Fruit fly (Drosophila melanogaster) whole organism, embryonic: Measurements from ENCODE around the gene CG45676.

Experiments
- ATbp ChIP-seq: fragments of 200-800 bp; sonication (Bioruptor generic); optimal IDR thresholded peaks from 2 replicates; lab custom pipeline; 2017; ENCODE audit warnings: missing biosample characterization, mild to moderate bottlenecking, missing genetic modification characterization, missing genetic modification reagents
- Blimp-1 ChIP-seq: fragments of 200-800 bp; sonication (Bioruptor generic); optimal IDR thresholded peaks from 3 replicates; lab custom pipeline; 2018; ENCODE audit warnings: missing biosample characterization, missing genetic modification characterization, mild to moderate bottlenecking, moderate library complexity, missing genetic modification reagents
- CG10543 ChIP-seq: fragments of 200-800 bp; sonication (Bioruptor generic); optimal IDR thresholded peaks from 3 replicates; lab custom pipeline; 2017; ENCODE audit warnings: missing biosample characterization, mild to moderate bottlenecking, missing genetic modification characterization, moderate library complexity
- CG10979 ChIP-seq: fragments of 200-800 bp; sonication (Bioruptor generic); optimal IDR thresholded peaks from 2 replicates; lab custom pipeline; 2018; ENCODE audit warnings: missing biosample characterization, mild to moderate bottlenecking, missing genetic modification characterization, moderate library complexity
- CG11456 ChIP-seq: fragments of 200-800 bp; sonication (Bioruptor generic); IDR thresholded peaks from 3 replicates; pipeline ENCODE4 v1.3.6; 2022; ENCODE audit warnings: missing biosample characterization, missing genetic modification characterization
- CG12769 ChIP-seq: fragments of 200-800 bp; sonication (Bioruptor generic); optimal IDR thresholded peaks from 2 replicates; lab custom pipeline; 2019; ENCODE audit warnings: missing biosample characterization, mild to moderate bottlenecking, missing genetic modification characterization, moderate library complexity
- CG14710 ChIP-seq: fragments of 200-800 bp; sonication (Bioruptor generic); optimal IDR thresholded peaks from 3 replicates; lab custom pipeline; 2019; ENCODE audit warnings: missing biosample characterization, mild to moderate bottlenecking, missing genetic modification characterization, moderate library complexity
- CG2116 ChIP-seq: fragments of 200-800 bp; sonication (Bioruptor generic); optimal IDR thresholded peaks from 3 replicates; lab custom pipeline; 2018; ENCODE audit warnings: missing biosample characterization, mild to moderate bottlenecking, missing genetic modification characterization
- CG2678 ChIP-seq: fragments of 200-800 bp; sonication (Bioruptor generic); optimal IDR thresholded peaks from 3 replicates; lab custom pipeline; 2019; ENCODE audit warnings: missing biosample characterization, mild to moderate bottlenecking, missing genetic modification characterization, moderate library complexity
- CG31441 ChIP-seq: fragments of 200-800 bp; sonication (Bioruptor generic); IDR thresholded peaks from 2 replicates; pipeline ENCODE4 v1.3.6; 2022; ENCODE audit warnings: missing biosample characterization, missing genetic modification characterization
- CG43689 ChIP-seq: fragments of 200-800 bp; sonication (Bioruptor generic); IDR thresholded peaks from 2 replicates; pipeline ENCODE4 v1.3.6; 2022; ENCODE audit warnings: missing biosample characterization, missing genetic modification characterization
- CG5180 ChIP-seq: fragments of 200-800 bp; sonication (Bioruptor generic); optimal IDR thresholded peaks from 3 replicates; lab custom pipeline; 2017; ENCODE audit warnings: missing biosample characterization, missing genetic modification characterization, mild to moderate bottlenecking, moderate library complexity, missing genetic modification reagents
- CG8944 ChIP-seq: fragments of 200-800 bp; sonication (Bioruptor generic); optimal IDR thresholded peaks from 3 replicates; lab custom pipeline; 2016; ENCODE audit warnings: missing biosample characterization, missing genetic modification characterization
- CG9876 ChIP-seq: fragments of 200-800 bp; sonication (Bioruptor generic); optimal IDR thresholded peaks from 2 replicates; lab custom pipeline; 2016; ENCODE audit warnings: missing biosample characterization, missing genetic modification characterization
- Hr78 ChIP-seq, 2 experiments: fragments of 200-800 bp in 1 of 2; fragments of >200 bp in 1 of 2; sonication (Bioruptor generic) in 1 of 2; optimal IDR thresholded peaks; 2 replicates each; lab custom pipeline; 2017 to 2019; ENCODE audit warnings: missing biosample characterization in 2 of 2, missing genetic modification characterization in 2 of 2, mild to moderate bottlenecking in 1 of 2, moderate library complexity in 1 of 2
- Jarid2 ChIP-seq: fragments of 200-800 bp; sonication (Bioruptor generic); optimal IDR thresholded peaks from 3 replicates; lab custom pipeline; 2017; ENCODE audit warnings: mild to moderate bottlenecking, missing biosample characterization, missing genetic modification reagents, missing genetic modification characterization
- MTF-1 ChIP-seq: fragments of 200-800 bp; sonication (Bioruptor generic); optimal IDR thresholded peaks from 2 replicates; lab custom pipeline; 2018; ENCODE audit warnings: missing biosample characterization, mild to moderate bottlenecking, missing genetic modification characterization, borderline replicate concordance
- Nf-YB ChIP-seq: fragments of 200-800 bp; sonication (Bioruptor generic); optimal IDR thresholded peaks from 3 replicates; lab custom pipeline; 2019; ENCODE audit warnings: missing biosample characterization, mild to moderate bottlenecking, missing genetic modification characterization, moderate library complexity
- Oaz ChIP-seq: fragments of 200-800 bp; sonication (Bioruptor generic); IDR thresholded peaks from 2 replicates; pipeline ENCODE4 v1.3.6; 2022; ENCODE audit warnings: missing biosample characterization, missing genetic modification characterization
- Pdp1 ChIP-seq, 2 experiments: fragments of 200-800 bp; sonication (Bioruptor generic); optimal IDR thresholded peaks; 3 replicates each; lab custom pipeline; 2016; ENCODE audit warnings: missing biosample characterization in 2 of 2, missing genetic modification characterization in 2 of 2, mild to moderate bottlenecking in 1 of 2, moderate library complexity in 1 of 2
- Side ChIP-seq: fragments of 200-800 bp; sonication (Bioruptor generic); optimal IDR thresholded peaks from 2 replicates; lab custom pipeline; 2016; ENCODE audit warnings: missing biosample characterization, missing genetic modification characterization
- Trl ChIP-seq, 3 experiments: fragments of >200 bp in 2 of 3; fragments of 200-800 bp in 1 of 3; sonication (Bioruptor generic) in 1 of 3; optimal IDR thresholded peaks; 2 replicates in 1 of 3; 3 replicates in 2 of 3; lab custom pipeline; 2016 to 2017; ENCODE audit warnings: missing biosample characterization in 1 of 3, missing genetic modification characterization in 1 of 3
- ab ChIP-seq: fragments of 200-800 bp; sonication (Bioruptor generic); optimal IDR thresholded peaks from 2 replicates; lab custom pipeline; 2016; ENCODE audit warnings: missing biosample characterization, missing genetic modification characterization
- crol ChIP-seq: fragments of 200-800 bp; sonication (Bioruptor generic); IDR thresholded peaks from 2 replicates; pipeline ENCODE4 v1.3.6; 2022; ENCODE audit warnings: missing biosample characterization, missing genetic modification characterization
- emc ChIP-seq: fragments of 200-800 bp; sonication (Bioruptor generic); optimal IDR thresholded peaks from 2 replicates; lab custom pipeline; 2016; ENCODE audit warnings: missing biosample characterization, missing genetic modification characterization
- fd64A ChIP-seq: fragments of 200-800 bp; sonication (Bioruptor generic); optimal IDR thresholded peaks from 3 replicates; lab custom pipeline; 2018; ENCODE audit warnings: missing biosample characterization, mild to moderate bottlenecking, missing genetic modification characterization
- fd96Cb ChIP-seq: fragments of 200-800 bp; sonication (Bioruptor generic); optimal IDR thresholded peaks from 2 replicates; lab custom pipeline; 2018; ENCODE audit warnings: missing biosample characterization, mild to moderate bottlenecking, missing genetic modification characterization, moderate library complexity
- ftz-f1 ChIP-seq: fragments of 200-800 bp; sonication (Bioruptor generic); optimal IDR thresholded peaks from 2 replicates; lab custom pipeline; 2016; ENCODE audit warnings: missing biosample characterization, missing genetic modification characterization
- knrl ChIP-seq: fragments of 200-800 bp; sonication (Bioruptor generic); IDR thresholded peaks from 3 replicates; pipeline ENCODE4 v1.3.6; 2022; ENCODE audit warnings: missing biosample characterization, missing genetic modification characterization; ENCODE audit not compliant: partially characterized antibody
- mam ChIP-seq: fragments of 200-800 bp; sonication (Bioruptor generic); optimal IDR thresholded peaks from 3 replicates; lab custom pipeline; 2016; ENCODE audit warnings: missing biosample characterization, missing genetic modification characterization
- nau ChIP-seq: fragments of 200-800 bp; sonication (Bioruptor generic); optimal IDR thresholded peaks from 3 replicates; lab custom pipeline; 2017; ENCODE audit warnings: missing biosample characterization, mild to moderate bottlenecking, missing genetic modification characterization, missing genetic modification reagents
- nom ChIP-seq: fragments of 200-800 bp; sonication (Bioruptor generic); optimal IDR thresholded peaks from 2 replicates; lab custom pipeline; 2017; ENCODE audit warnings: missing biosample characterization, missing genetic modification characterization, mild to moderate bottlenecking, moderate library complexity, missing genetic modification reagents
- peb ChIP-seq: fragments of 200-800 bp; sonication (Bioruptor generic); IDR thresholded peaks from 2 replicates; pipeline ENCODE4 v1.3.6; 2022; ENCODE audit warnings: missing biosample characterization, missing genetic modification characterization
- sd ChIP-seq: fragments of 200-800 bp; sonication (Bioruptor generic); optimal IDR thresholded peaks from 3 replicates; lab custom pipeline; 2018; ENCODE audit warnings: missing biosample characterization, mild to moderate bottlenecking, missing genetic modification characterization, moderate library complexity
- sna ChIP-seq: fragments of 200-800 bp; sonication (Bioruptor generic); IDR thresholded peaks from 2 replicates; pipeline ENCODE4 v1.3.6; 2022; ENCODE audit warnings: missing biosample characterization, missing genetic modification characterization; ENCODE audit not compliant: partially characterized antibody
- sr ChIP-seq: fragments of 200-800 bp; sonication (Bioruptor generic); IDR thresholded peaks from 3 replicates; pipeline ENCODE4 v1.3.6; 2022; ENCODE audit warnings: missing biosample characterization, missing genetic modification characterization
- ttk ChIP-seq: fragments of 200-800 bp; sonication (Bioruptor generic); IDR thresholded peaks from 2 replicates; pipeline ENCODE4 v2.1.2; 2022; ENCODE audit warnings: missing biosample characterization, missing genetic modification characterization
- vnd ChIP-seq: fragments of 200-800 bp; sonication (Bioruptor generic); IDR thresholded peaks from 3 replicates; pipeline ENCODE4 v1.3.6; 2022; ENCODE audit warnings: missing biosample characterization, missing genetic modification characterization; ENCODE audit not compliant: partially characterized antibody

The CG45676 gene

dm6 chr3R:11437528-11437927 is 18.8 kb downstream of the CG45676 start, which contains the start of gene CG17230 (continued):
- TF ChIP-seq CG14710 (tag; lab: Kevin White, UChicago) (peak; percentile 43), emc (GFP tag; lab: Kevin White, UChicago) (no peak), fd64A (GFP tag; lab: Kevin White, UChicago) (peak; percentile 17), Oaz (GFP tag; lab: Robert Waterston, UW) (no peak), CG8944 (GFP tag; lab: Kevin White, UChicago) (no peak), Nf-YB (GFP tag; lab: Kevin White, UChicago) (no peak), CG43689 (GFP tag; lab: Robert Waterston, UW) (no peak), ttk (GFP tag; lab: Robert Waterston, UW) (no peak), sna (GFP tag; lab: Robert Waterston, UW) (peak; percentile 76), CG2116 (GFP tag; lab: Kevin White, UChicago) (peak; percentile 25), knrl (GFP tag; lab: Robert Waterston, UW) (peak; percentile 80), Jarid2 (GFP tag; lab: Kevin White, UChicago) (no peak), CG31441 (no peak), CG9876 (GFP tag; lab: Kevin White, UChicago) (no peak), ATbp (GFP tag; lab: Kevin White, UChicago) (no peak)
- TF ChIP-seq, all 482 proteins: peak for 63

dm6 chr3R:11441038-11441437 is 22.4 kb downstream of the CG45676 start:
- TF ChIP-seq CG11456 (0 out of 3 replicates have a peak, but pooled peaks have one; percentile 22), vnd (no peak)

- TF ChIP-seq Side (GFP tag; lab: Kevin White, UChicago) = no peak
- TF ChIP-seq peb (GFP tag; lab: Robert Waterston, UW) = no peak
- TF ChIP-seq CG2678 = no peak
- no peak for TF ChIP-seq fd96Cb (tag; lab: Kevin White, UChicago)
- TF ChIP-seq nom (GFP tag; lab: Kevin White, UChicago) = peak; percentile 45
- TF ChIP-seq ab = no peak
- no peak for TF ChIP-seq CG5180
- TF ChIP-seq knrl (GFP tag; lab: Robert Waterston, UW) = no peak
Measured at dm6 chr3R:11449688-11450087, 31.0 kb downstream of the CG45676 start.

dm6 chr3R:11451207-11451841 is 32.6 kb downstream of the CG45676 start, which contains the start of gene sals:
TSS of gene sals (minus strand) at chr3R:11451791.
- TF ChIP-seq sr (GFP tag; lab: Robert Waterston, UW) (peak; percentile 93), Trl (optimal IDR thresholded peaks at IDR 0.05; lab: Kevin White, UChicago) (peak; percentile 15 to 35), Trl (GFP tag; optimal IDR thresholded peaks at IDR 0.05; lab: Kevin White, UChicago) (no peak), CG10543 (peak; percentile 31), Pdp1 (GFP tag; optimal IDR thresholded peaks at IDR 0.05; lab: Kevin White, UChicago) (peak in 1 of 2 experiments; percentile 74), CG10979 (tag; lab: Kevin White, UChicago) (no peak), ftz-f1 (GFP tag; lab: Kevin White, UChicago) (peak; percentile 16), Blimp-1 (no peak), CG12769 (tag; lab: Kevin White, UChicago) (peak; percentile 74), MTF-1 (GFP tag; lab: Kevin White, UChicago) (no peak), sd (tag; lab: Kevin White, UChicago) (peak; percentile 62), mam (GFP tag; lab: Kevin White, UChicago) (no peak), nau (GFP tag; lab: Kevin White, UChicago) (peak; percentile 24), Hr78 (GFP tag; optimal IDR thresholded peaks at IDR 0.05; lab: Kevin White, UChicago) (peak in 1 of 2 experiments; percentile 31), crol (GFP tag; lab: Robert Waterston, UW) (peak; percentile 49)
